Worm (Caenorhabditis elegans): ENCODE data around the gene lact-8.

- TF ChIP-seq nhr-179 (tag; optimal IDR thresholded peaks at IDR 0.05) = no peak
- no peak for TF ChIP-seq nfya-1 (tag; optimal IDR thresholded peaks at IDR 0.05; ENCODE audit: borderline replicate concordance, insufficient read depth)
- TF ChIP-seq Y79H2A.3 (GFP tag; conservative IDR thresholded peaks at IDR 0.05) = no peak
- no peak for TF ChIP-seq F52B5.7 (tag; optimal IDR thresholded peaks at IDR 0.05)
- no peak for TF ChIP-seq pha-4 (tag; optimal IDR thresholded peaks at IDR 0.05)
Measured at ce11 chrV:11073354-11073753, 20.1 kb downstream of the lact-8 start.
